Worm (Caenorhabditis elegans) whole organism, L3 larva: ENCODE measurements around the gene F14H3.6.

Experiments
- R02D3.7 ChIP-seq: fragments of 150-350 bp; optimal IDR thresholded peaks from 2 replicates; lab custom pipeline; 2014; ENCODE audit warnings: missing biosample characterization, missing genetic modification characterization
- ZK546.5 ChIP-seq: sonication (generic microtip); optimal IDR thresholded peaks from 2 replicates; lab custom pipeline; 2017; ENCODE audit warnings: missing biosample characterization, missing genetic modification characterization
- ceh-16 ChIP-seq: sonication (generic microtip); optimal IDR thresholded peaks from 2 replicates; lab custom pipeline; 2017; ENCODE audit warnings: missing biosample characterization, missing genetic modification characterization
- ceh-28 ChIP-seq: fragments of 150-350 bp; optimal IDR thresholded peaks from 2 replicates; lab custom pipeline; 2014; ENCODE audit warnings: missing biosample characterization, missing genetic modification reagents, missing genetic modification characterization
- ceh-82 ChIP-seq: fragments of 150-350 bp; optimal IDR thresholded peaks from 2 replicates; lab custom pipeline; 2014; ENCODE audit warnings: missing biosample characterization, missing genetic modification characterization
- ceh-9 ChIP-seq: sonication (generic microtip); optimal IDR thresholded peaks from 2 replicates; lab custom pipeline; 2018; ENCODE audit warnings: missing biosample characterization, missing genetic modification characterization
- daf-12 ChIP-seq: fragments of 150-350 bp; optimal IDR thresholded peaks from 2 replicates; lab custom pipeline; 2014; ENCODE audit warnings: missing biosample characterization, missing genetic modification reagents, missing genetic modification characterization
- egl-27 ChIP-seq: sonication (generic microtip); optimal IDR thresholded peaks from 4 replicates; lab custom pipeline; 2017; ENCODE audit warnings: missing biosample characterization, missing genetic modification reagents, missing genetic modification characterization
- egl-5 ChIP-seq: fragments of 150-350 bp; optimal IDR thresholded peaks from 2 replicates; lab custom pipeline; 2017; ENCODE audit warnings: missing biosample characterization, missing genetic modification reagents, missing genetic modification characterization, inconsistent platforms
- elt-2 ChIP-seq: sonication (generic microtip); optimal IDR thresholded peaks from 2 replicates; lab custom pipeline; 2016; ENCODE audit warnings: missing genetic modification reagents, mild to moderate bottlenecking, missing genetic modification characterization, missing compliant biosample characterization
- elt-3 ChIP-seq, 3 experiments: fragments of 150-350 bp in 1 of 3; sonication (generic microtip) in 2 of 3; optimal IDR thresholded peaks; 2 replicates in 2 of 3; 4 replicates in 1 of 3; lab custom pipeline; 2014 to 2017; ENCODE audit warnings: missing biosample characterization in 3 of 3, missing genetic modification characterization in 3 of 3
- eor-1 ChIP-seq, 2 experiments: fragments of 150-350 bp; optimal IDR thresholded peaks; 2 replicates each; lab custom pipeline; 2014 to 2018; ENCODE audit warnings: missing biosample characterization in 2 of 2, missing genetic modification characterization in 2 of 2
- fkh-10 ChIP-seq: sonication (generic microtip); optimal IDR thresholded peaks from 2 replicates; lab custom pipeline; 2017; ENCODE audit warnings: missing biosample characterization, missing genetic modification reagents, missing genetic modification characterization
- fos-1 ChIP-seq: fragments of 150-350 bp; optimal IDR thresholded peaks from 2 replicates; lab custom pipeline; 2014; ENCODE audit warnings: missing biosample characterization, missing genetic modification characterization
- hmg-11 ChIP-seq: sonication (generic microtip); optimal IDR thresholded peaks from 2 replicates; lab custom pipeline; 2016; ENCODE audit warnings: missing genetic modification characterization, missing compliant biosample characterization
- jun-1 ChIP-seq: fragments of 150-350 bp; optimal IDR thresholded peaks from 2 replicates; lab custom pipeline; 2014; ENCODE audit warnings: missing biosample characterization, missing genetic modification reagents, missing genetic modification characterization
- lin-15B ChIP-seq: fragments of 150-350 bp; optimal IDR thresholded peaks from 2 replicates; lab custom pipeline; 2014; ENCODE audit warnings: missing biosample characterization, missing genetic modification characterization
- lin-39 ChIP-seq: fragments of 150-350 bp; optimal IDR thresholded peaks from 2 replicates; lab custom pipeline; 2018; ENCODE audit warnings: missing biosample characterization, missing genetic modification reagents, missing genetic modification characterization
- lsy-12 ChIP-seq: sonication (generic microtip); optimal IDR thresholded peaks from 2 replicates; lab custom pipeline; 2016; ENCODE audit warnings: mild to moderate bottlenecking, missing genetic modification characterization, missing compliant biosample characterization
- mdl-1 ChIP-seq: fragments of 150-350 bp; optimal IDR thresholded peaks from 2 replicates; lab custom pipeline; 2014; ENCODE audit warnings: missing biosample characterization, missing genetic modification characterization
- mml-1 ChIP-seq: fragments of 150-350 bp; sonication (generic microtip); optimal IDR thresholded peaks from 3 replicates; lab custom pipeline; 2014; ENCODE audit warnings: missing biosample characterization, missing genetic modification characterization
- nfya-1 ChIP-seq: sonication (generic microtip); optimal IDR thresholded peaks from 2 replicates; lab custom pipeline; 2017; ENCODE audit warnings: missing genetic modification characterization, mild to moderate bottlenecking, missing compliant biosample characterization, antibody characterized with exemption, moderate library complexity; ENCODE audit not compliant: insufficient read depth
- nhr-11 ChIP-seq: fragments of 150-350 bp; optimal IDR thresholded peaks from 2 replicates; lab custom pipeline; 2014; ENCODE audit warnings: missing biosample characterization, missing genetic modification characterization
- nhr-12 ChIP-seq: fragments of 150-350 bp; optimal IDR thresholded peaks from 2 replicates; lab custom pipeline; 2014; ENCODE audit warnings: missing biosample characterization, missing genetic modification characterization
- nhr-237 ChIP-seq: fragments of 150-350 bp; optimal IDR thresholded peaks from 2 replicates; lab custom pipeline; 2014; ENCODE audit warnings: missing biosample characterization, missing genetic modification characterization
- nhr-28 ChIP-seq: fragments of 150-350 bp; optimal IDR thresholded peaks from 2 replicates; lab custom pipeline; 2014; ENCODE audit warnings: missing biosample characterization, missing genetic modification characterization
- nhr-67 ChIP-seq: fragments of 150-350 bp; optimal IDR thresholded peaks from 2 replicates; lab custom pipeline; 2014; ENCODE audit warnings: missing biosample characterization, missing genetic modification characterization
- nhr-76 ChIP-seq: fragments of 150-350 bp; sonication (generic microtip); optimal IDR thresholded peaks from 5 replicates; lab custom pipeline; 2014; ENCODE audit warnings: missing biosample characterization, missing genetic modification characterization
- pha-4 ChIP-seq: fragments of 150-350 bp; optimal IDR thresholded peaks from 2 replicates; lab custom pipeline; 2014; ENCODE audit warnings: missing biosample characterization, missing genetic modification reagents, missing genetic modification characterization
- sea-2 ChIP-seq: fragments of 150-350 bp; sonication (generic microtip); optimal IDR thresholded peaks from 4 replicates; lab custom pipeline; 2014; ENCODE audit warnings: missing biosample characterization, missing genetic modification reagents, missing genetic modification characterization
- snpc-4 ChIP-seq: fragments of 150-350 bp; optimal IDR thresholded peaks from 2 replicates; lab custom pipeline; 2014; ENCODE audit warnings: missing biosample characterization, missing genetic modification characterization
- tbx-2 ChIP-seq: sonication (generic microtip); optimal IDR thresholded peaks from 2 replicates; lab custom pipeline; 2016; ENCODE audit warnings: mild to moderate bottlenecking, missing genetic modification characterization, missing compliant biosample characterization
- unc-39 ChIP-seq: sonication (generic microtip); optimal IDR thresholded peaks from 4 replicates; lab custom pipeline; 2017; ENCODE audit warnings: missing biosample characterization, missing genetic modification characterization
- unc-62 ChIP-seq: fragments of 150-350 bp; sonication (generic microtip); optimal IDR thresholded peaks from 4 replicates; lab custom pipeline; 2014; ENCODE audit warnings: missing biosample characterization, missing genetic modification reagents, missing genetic modification characterization
- zag-1 ChIP-seq: fragments of 150-350 bp; optimal IDR thresholded peaks from 2 replicates; lab custom pipeline; 2014; ENCODE audit warnings: missing biosample characterization, missing genetic modification characterization
- ztf-11 ChIP-seq: fragments of 150-350 bp; optimal IDR thresholded peaks from 2 replicates; lab custom pipeline; 2014; ENCODE audit warnings: missing biosample characterization, missing genetic modification characterization
- ztf-4 ChIP-seq: fragments of 150-350 bp; optimal IDR thresholded peaks from 2 replicates; lab custom pipeline; 2014; ENCODE audit warnings: missing biosample characterization, missing genetic modification characterization

Gene F14H3.6

DNA sequence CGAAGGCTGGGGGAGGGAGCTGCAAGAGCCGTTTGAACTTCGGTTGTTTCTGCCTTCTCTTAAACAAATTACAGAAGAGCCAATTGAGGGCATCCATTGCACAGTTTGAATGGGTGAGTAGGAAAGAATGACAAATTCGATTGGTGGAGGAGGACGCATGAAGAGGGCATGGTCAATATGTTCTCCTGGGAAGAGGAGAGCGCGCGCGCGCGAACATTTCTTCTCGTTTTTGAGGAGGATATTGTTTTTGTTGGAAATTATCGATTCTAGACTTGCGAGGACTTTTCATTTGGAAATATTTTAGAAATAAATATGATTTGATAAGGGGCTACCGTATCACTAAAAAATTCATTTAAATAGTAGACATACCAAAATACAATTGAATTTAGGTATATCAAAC is 27.1 kb downstream of the F14H3.6 start, which contains the start of gene T10C6.7:
Gene T10C6.7, minus strand, starts transcription at position 143 of the 400 bp plus-strand sequence.
- TF ChIP-seq lin-15B (tag; lab: Kevin White, UChicago): no peak
- TF ChIP-seq egl-5 (tag; lab: Kevin White, UChicago): no peak
- no peak for TF ChIP-seq eor-1 (tag; optimal IDR thresholded peaks at IDR 0.05; lab: Kevin White, UChicago)
- TF ChIP-seq pha-4 (tag; lab: Kevin White, UChicago): no peak
- TF ChIP-seq unc-62 (GFP tag; lab: Kevin White, UChicago): no peak
- no peak for TF ChIP-seq sea-2 (GFP tag; lab: Kevin White, UChicago)
- no peak for TF ChIP-seq mml-1 (tag; lab: Kevin White, UChicago)
- TF ChIP-seq ztf-11: no peak
- TF ChIP-seq ceh-16: no peak
- TF ChIP-seq zag-1 (tag; lab: Kevin White, UChicago): no peak
- TF ChIP-seq jun-1: no peak
- TF ChIP-seq nhr-76: no peak
- no peak for TF ChIP-seq hmg-11
- TF ChIP-seq nhr-67: no peak

DNA sequence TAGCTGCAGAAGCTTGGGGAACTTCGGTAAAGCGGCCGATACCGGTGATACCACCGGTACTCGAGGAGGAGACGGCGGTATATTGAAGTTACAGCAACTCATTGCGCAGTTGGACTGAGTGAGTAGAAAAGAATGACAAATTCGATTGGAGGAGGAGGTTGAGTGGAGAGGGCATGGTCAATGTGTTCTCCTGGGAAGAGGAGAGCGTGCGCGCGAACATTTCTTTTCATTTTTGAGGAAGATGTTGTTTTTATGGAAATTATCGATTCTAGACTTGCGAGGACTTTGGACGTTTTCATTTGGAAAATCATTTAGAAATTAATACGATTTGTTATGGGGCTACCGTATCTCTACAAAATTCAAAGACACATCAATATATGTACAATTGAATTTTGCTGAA is 29.5 kb downstream of the F14H3.6 start:
- TF ChIP-seq unc-62 (GFP tag; lab: Kevin White, UChicago) (no peak), lin-39 (tag; lab: Kevin White, UChicago) (no peak), nfya-1 (no peak), sea-2 (GFP tag; lab: Kevin White, UChicago) (no peak), pha-4 (tag; lab: Kevin White, UChicago) (no peak), unc-39 (tag; lab: Kevin White, UChicago) (no peak), nhr-11 (tag; lab: Kevin White, UChicago) (no peak), ZK546.5 (tag; lab: Kevin White, UChicago) (no peak), elt-2 (tag; lab: Kevin White, UChicago) (no peak), ztf-11 (no peak), nhr-237 (tag; lab: Kevin White, UChicago) (no peak), fkh-10 (no peak), snpc-4 (tag; lab: Kevin White, UChicago) (no peak), nhr-28 (no peak), ceh-82 (tag; lab: Kevin White, UChicago) (no peak), lsy-12 (tag; lab: Kevin White, UChicago) (no peak), ztf-4 (tag; lab: Kevin White, UChicago) (no peak)
- TF ChIP-seq, all 47 proteins: peak for 0

DNA sequence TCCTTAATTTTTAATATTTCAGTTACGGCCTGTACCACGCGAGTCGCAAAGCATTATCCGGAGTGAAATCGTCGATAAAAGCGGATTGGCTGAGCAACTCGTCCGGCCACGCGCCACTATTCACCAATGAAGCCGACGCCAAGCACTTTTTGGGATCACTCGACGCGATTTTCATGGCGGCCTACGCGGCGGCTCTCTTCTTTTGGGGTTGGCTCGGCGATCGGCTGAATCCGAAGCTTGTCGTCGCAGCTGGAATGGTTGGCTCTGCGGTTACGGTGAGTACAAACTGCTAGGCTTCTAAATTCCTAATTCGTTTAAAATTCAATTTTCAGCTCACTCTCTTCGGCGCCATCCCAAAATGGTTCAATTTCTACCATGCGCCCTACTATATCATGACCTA is 33.8 kb downstream of the F14H3.6 start:
- TF ChIP-seq ztf-4 (tag; lab: Kevin White, UChicago) (no peak), lin-39 (tag; lab: Kevin White, UChicago) (no peak), nhr-237 (tag; lab: Kevin White, UChicago) (no peak), unc-39 (tag; lab: Kevin White, UChicago) (no peak), daf-12 (tag; lab: Kevin White, UChicago) (no peak), snpc-4 (tag; lab: Kevin White, UChicago) (no peak), pha-4 (tag; lab: Kevin White, UChicago) (no peak), ceh-82 (tag; lab: Kevin White, UChicago) (no peak), nhr-12 (tag; lab: Kevin White, UChicago) (no peak), mml-1 (tag; lab: Kevin White, UChicago) (no peak), nhr-76 (no peak), ZK546.5 (tag; lab: Kevin White, UChicago) (no peak), R02D3.7 (tag; lab: Kevin White, UChicago) (no peak), unc-62 (GFP tag; lab: Kevin White, UChicago) (no peak), ceh-9 (tag; lab: Kevin White, UChicago) (no peak), fos-1 (tag; lab: Kevin White, UChicago) (no peak), nhr-28 (no peak), elt-3 (tag; optimal IDR thresholded peaks at IDR 0.05; lab: Kevin White, UChicago) (no peak), nfya-1 (no peak), hmg-11 (no peak)

DNA sequence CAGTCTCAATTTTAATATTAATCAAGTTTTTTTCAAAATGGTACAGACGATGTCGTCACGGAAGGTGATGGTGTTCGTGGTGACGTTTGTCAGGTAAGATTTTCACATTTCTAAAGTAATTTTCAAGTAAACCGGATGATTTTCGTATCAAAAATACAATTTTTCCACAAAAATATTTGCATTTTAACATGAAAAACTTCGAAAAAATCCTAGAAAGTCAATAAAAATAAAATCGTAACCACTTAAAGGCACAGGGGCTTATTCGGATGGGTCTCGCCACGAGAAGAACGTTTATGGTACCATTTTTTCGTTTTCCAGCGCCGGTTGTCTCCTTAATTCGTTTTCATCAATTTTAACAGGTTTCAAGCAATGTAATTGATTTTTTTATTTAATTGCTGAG is 34.4 kb downstream of the F14H3.6 start, which contains the start of gene T10C6.6:
Gene T10C6.6, plus strand, starts transcription at position 27 of the 400 bp plus-strand sequence.
- TF ChIP-seq zag-1 (tag; lab: Kevin White, UChicago): no peak
- no peak for TF ChIP-seq daf-12 (tag; lab: Kevin White, UChicago)
- TF ChIP-seq ztf-11: no peak
- TF ChIP-seq pha-4 (tag; lab: Kevin White, UChicago): no peak
- no peak for TF ChIP-seq nhr-237 (tag; lab: Kevin White, UChicago)
- TF ChIP-seq tbx-2: no peak
- TF ChIP-seq nhr-12 (tag; lab: Kevin White, UChicago): no peak
- no peak for TF ChIP-seq ZK546.5 (tag; lab: Kevin White, UChicago)
- TF ChIP-seq ceh-28 (tag; lab: Kevin White, UChicago): no peak
- no peak for TF ChIP-seq egl-27 (tag; lab: Kevin White, UChicago)
- TF ChIP-seq ceh-16: no peak
- no peak for TF ChIP-seq eor-1 (tag; optimal IDR thresholded peaks at IDR 0.05; lab: Kevin White, UChicago)
- no peak for TF ChIP-seq egl-5 (tag; lab: Kevin White, UChicago)
- no peak for TF ChIP-seq nhr-76
- TF ChIP-seq mdl-1 (tag; lab: Kevin White, UChicago): no peak
